Worm (Caenorhabditis elegans) whole organism, young adult: ENCODE measurements around the gene pll-1.

Experiments
- B0336.3 ChIP-seq: fragments of 200-800 bp; sonication (Bioruptor generic); IDR thresholded peaks from 2 replicates; pipeline ENCODE4 v1.3.6; 2022; ENCODE audit warnings: missing genetic modification characterization, missing compliant biosample characterization
- T07F8.4 ChIP-seq: sonication (generic microtip); optimal IDR thresholded peaks from 2 replicates; lab custom pipeline; 2016; ENCODE audit warnings: mild to moderate bottlenecking, missing genetic modification characterization, moderate library complexity, missing compliant biosample characterization
- madf-6 ChIP-seq: fragments of 200-800 bp; sonication (Bioruptor generic); IDR thresholded peaks from 2 replicates; pipeline ENCODE4 v1.3.6; 2022; ENCODE audit warnings: missing genetic modification reagents, missing genetic modification characterization, missing compliant biosample characterization
- mes-4 ChIP-seq: sonication (generic microtip); optimal IDR thresholded peaks from 2 replicates; lab custom pipeline; 2016; ENCODE audit warnings: missing genotype, missing genetic modification characterization, missing compliant biosample characterization
- pha-4 ChIP-seq: fragments of 150-350 bp; sonication (generic microtip); optimal IDR thresholded peaks from 2 replicates; lab custom pipeline; 2014; ENCODE audit warnings: missing biosample characterization, missing genetic modification reagents, missing genetic modification characterization

DNA sequence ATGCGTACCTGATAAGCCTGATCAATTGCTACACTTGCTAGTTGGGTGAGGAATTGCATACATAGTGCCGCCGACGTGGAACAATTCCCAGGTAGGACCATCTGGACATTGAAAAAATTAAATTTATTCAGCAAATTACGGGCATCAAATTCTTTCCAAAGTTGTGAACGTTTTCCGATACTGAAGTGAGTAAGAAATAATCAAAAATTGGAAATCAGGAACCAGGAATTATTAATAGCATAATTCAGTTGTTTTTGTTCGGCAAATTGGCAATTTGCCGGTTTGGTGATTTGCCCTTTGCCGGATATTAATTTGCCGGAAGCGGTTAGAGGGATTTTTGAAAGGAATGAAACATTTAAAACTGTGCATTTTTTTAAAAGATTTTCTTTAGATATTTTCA is 15.4 kb downstream of the pll-1 start, which contains the start of gene gsto-3:
- TF ChIP-seq mes-4 (tag; lab: Kevin White, UChicago) (no peak), madf-6 (no peak), B0336.3 (GFP tag; lab: Robert Waterston, UW) (no peak), T07F8.4 (no peak), pha-4 (tag; lab: Kevin White, UChicago) (no peak)
